Worm (Caenorhabditis elegans) whole organism, mixed stage, embryonic: ENCODE measurements around the gene idpp-4.

Experiments used
- elt-1 ChIP-seq: sonication (generic microtip); optimal IDR thresholded peaks from 2 replicates; lab custom pipeline; 2017; ENCODE audit warnings: missing genetic modification characterization, mild to moderate bottlenecking, missing compliant biosample characterization, antibody characterized with exemption, moderate library complexity, borderline replicate concordance; ENCODE audit not compliant: insufficient read depth
- lsy-2 ChIP-seq: fragments of 150-350 bp; optimal IDR thresholded peaks from 2 replicates; lab custom pipeline; 2014; ENCODE audit warnings: missing biosample characterization, missing genetic modification characterization
- mep-1 ChIP-seq: fragments of 150-350 bp; optimal IDR thresholded peaks from 2 replicates; lab custom pipeline; 2017; ENCODE audit warnings: missing biosample characterization, missing genetic modification reagents, missing genetic modification characterization, inconsistent platforms
- nhr-28 ChIP-seq: fragments of 150-350 bp; optimal IDR thresholded peaks from 2 replicates; lab custom pipeline; 2014; ENCODE audit warnings: missing biosample characterization, missing genetic modification characterization
- nhr-76 ChIP-seq: sonication (generic microtip); optimal IDR thresholded peaks from 2 replicates; lab custom pipeline; 2017; ENCODE audit warnings: missing biosample characterization, missing genetic modification characterization
- snpc-4 ChIP-seq: fragments of 150-350 bp; optimal IDR thresholded peaks from 2 replicates; lab custom pipeline; 2014; ENCODE audit warnings: missing biosample characterization, missing genetic modification characterization
- tbx-8 ChIP-seq: fragments of 200-800 bp; sonication (Bioruptor generic); optimal IDR thresholded peaks from 2 replicates; lab custom pipeline; 2018; ENCODE audit warnings: mild to moderate bottlenecking, missing genetic modification characterization, moderate library complexity, missing compliant biosample characterization
- unc-120 ChIP-seq: sonication (generic microtip); optimal IDR thresholded peaks from 2 replicates; lab custom pipeline; 2017; ENCODE audit warnings: missing genetic modification characterization, missing compliant biosample characterization; ENCODE audit not compliant: poor library complexity, severe bottlenecking
- unc-39 ChIP-seq: fragments of 150-350 bp; optimal IDR thresholded peaks from 2 replicates; lab custom pipeline; 2014; ENCODE audit warnings: missing biosample characterization, missing genetic modification characterization
- unc-62 ChIP-seq: fragments of 150-350 bp; optimal IDR thresholded peaks from 2 replicates; lab custom pipeline; 2014; ENCODE audit warnings: missing biosample characterization, missing genetic modification reagents, missing genetic modification characterization
- ztf-11 ChIP-seq: fragments of 150-350 bp; optimal IDR thresholded peaks from 2 replicates; lab custom pipeline; 2014; ENCODE audit warnings: missing biosample characterization, missing genetic modification characterization

DNA sequence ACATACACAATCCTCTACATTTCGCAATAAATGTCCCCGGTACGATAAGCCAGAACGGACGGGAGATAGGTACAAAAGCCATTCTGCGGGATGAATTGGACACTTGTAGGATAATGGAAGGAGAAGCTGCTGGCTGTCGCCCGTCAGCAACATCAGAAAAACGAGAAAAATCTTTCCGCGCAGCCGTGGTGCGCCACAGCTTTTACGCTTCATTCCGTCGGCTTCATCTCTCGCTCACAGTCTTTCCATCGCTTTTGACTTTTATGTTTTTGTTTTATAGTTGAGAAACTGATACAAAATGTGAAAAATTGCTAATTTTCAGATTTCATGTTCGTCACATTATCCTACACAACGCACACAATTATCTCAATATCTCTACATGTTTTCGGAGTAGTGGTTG is 24.8 kb downstream of the idpp-4 start, which contains the start of gene C07E3.10:
- no peak for TF ChIP-seq lsy-2 (tag; lab: Kevin White, UChicago)
- no peak for TF ChIP-seq tbx-8
- TF ChIP-seq nhr-28 (tag; lab: Kevin White, UChicago): no peak
- no peak for TF ChIP-seq ztf-11 (tag; lab: Kevin White, UChicago)
- TF ChIP-seq mep-1: no peak
- TF ChIP-seq unc-120 (tag; lab: Kevin White, UChicago): no peak
- TF ChIP-seq snpc-4: no peak
- no peak for TF ChIP-seq elt-1 (tag; lab: Kevin White, UChicago)
- no peak for TF ChIP-seq nhr-76 (tag; lab: Kevin White, UChicago)
- no peak for TF ChIP-seq unc-39 (tag; lab: Kevin White, UChicago)
- no peak for TF ChIP-seq unc-62 (GFP tag; lab: Kevin White, UChicago)
